Worm (Caenorhabditis elegans) whole organism, L4 larva: Measurements from ENCODE around the gene C54F6.12.

Experiments used
- D1046.2 ChIP-seq: fragments of 200-800 bp; sonication (Bioruptor generic); IDR thresholded peaks from 2 replicates; pipeline ENCODE4 v1.3.6; 2022; ENCODE audit warnings: missing genetic modification characterization, missing compliant biosample characterization
- F37D6.2 ChIP-seq: sonication (generic microtip); optimal IDR thresholded peaks from 2 replicates; lab custom pipeline; 2016; ENCODE audit warnings: mild to moderate bottlenecking, missing genetic modification characterization, missing compliant biosample characterization
- F44E2.7 ChIP-seq: fragments of 200-800 bp; sonication (Bioruptor generic); IDR thresholded peaks from 2 replicates; pipeline ENCODE4 v2.1.2; 2022; ENCODE audit warnings: missing genetic modification characterization, missing compliant biosample characterization
- T20F7.1 ChIP-seq: fragments of 200-800 bp; sonication (Bioruptor generic); optimal IDR thresholded peaks from 2 replicates; lab custom pipeline; 2018; ENCODE audit warnings: mild to moderate bottlenecking, missing genetic modification characterization, missing compliant biosample characterization
- T26A8.4 ChIP-seq: fragments of 200-800 bp; sonication (Bioruptor generic); IDR thresholded peaks from 2 replicates; pipeline ENCODE4 v1.3.6; 2022; ENCODE audit warnings: missing genetic modification characterization, missing compliant biosample characterization
- Y48G9A.11 ChIP-seq: fragments of 200-800 bp; sonication (Bioruptor generic); IDR thresholded peaks from 2 replicates; pipeline ENCODE4 v1.3.6; 2022; ENCODE audit warnings: missing genetic modification reagents, missing genetic modification characterization, missing compliant biosample characterization
- Y5F2A.4 ChIP-seq: fragments of 200-800 bp; sonication (Bioruptor generic); optimal IDR thresholded peaks from 2 replicates; lab custom pipeline; 2018; ENCODE audit warnings: mild to moderate bottlenecking, missing genetic modification characterization, missing compliant biosample characterization
- ZK546.5 ChIP-seq, 2 experiments: sonication (generic microtip); optimal IDR thresholded peaks; 2 replicates each; lab custom pipeline; 2017; ENCODE audit warnings: missing biosample characterization in 2 of 2, missing genetic modification characterization in 2 of 2
- aly-2 ChIP-seq: sonication (generic microtip); optimal IDR thresholded peaks from 2 replicates; lab custom pipeline; 2018; ENCODE audit warnings: missing biosample characterization, missing genetic modification characterization
- ama-1 ChIP-seq: fragments of 150-350 bp; optimal IDR thresholded peaks from 2 replicates; lab custom pipeline; 2014; ENCODE audit warnings: inconsistent platforms, mixed read lengths
- ceh-20 ChIP-seq: fragments of 200-800 bp; sonication (Bioruptor generic); IDR thresholded peaks from 2 replicates; pipeline ENCODE4 v1.3.6; 2022; ENCODE audit warnings: missing genetic modification reagents, missing genetic modification characterization, missing compliant biosample characterization
- ceh-28 ChIP-seq: fragments of 150-350 bp; optimal IDR thresholded peaks from 2 replicates; lab custom pipeline; 2014; ENCODE audit warnings: missing biosample characterization, missing genetic modification reagents, missing genetic modification characterization
- ceh-32 ChIP-seq: sonication (generic microtip); optimal IDR thresholded peaks from 2 replicates; lab custom pipeline; 2016; ENCODE audit warnings: mild to moderate bottlenecking, missing genetic modification characterization, missing compliant biosample characterization; ENCODE audit not compliant: poor library complexity
- ceh-82 ChIP-seq: sonication (generic microtip); optimal IDR thresholded peaks from 2 replicates; lab custom pipeline; 2017; ENCODE audit warnings: missing biosample characterization, missing genetic modification characterization
- ces-1 ChIP-seq: fragments of 150-350 bp; sonication (generic microtip); optimal IDR thresholded peaks from 4 replicates; lab custom pipeline; 2014; ENCODE audit warnings: missing biosample characterization, missing genetic modification reagents, missing genetic modification characterization
- cey-2 ChIP-seq: sonication (generic microtip); optimal IDR thresholded peaks from 3 replicates; lab custom pipeline; 2017; ENCODE audit warnings: missing genetic modification characterization, mild to moderate bottlenecking, missing compliant biosample characterization, antibody characterized with exemption, borderline replicate concordance; ENCODE audit not compliant: insufficient read depth
- dmd-6 ChIP-seq: fragments of 200-800 bp; sonication (Bioruptor generic); IDR thresholded peaks from 2 replicates; pipeline ENCODE4 v1.3.6; 2022; ENCODE audit warnings: missing genetic modification reagents, missing genetic modification characterization, missing compliant biosample characterization
- dmd-9 ChIP-seq: fragments of 200-800 bp; sonication (Bioruptor generic); IDR thresholded peaks from 2 replicates; pipeline ENCODE4 v1.3.6; 2022; ENCODE audit warnings: missing genetic modification reagents, missing genetic modification characterization, missing compliant biosample characterization
- dpl-1 ChIP-seq: fragments of 150-350 bp; optimal IDR thresholded peaks from 2 replicates; lab custom pipeline; 2014; ENCODE audit warnings: missing biosample characterization, missing genetic modification reagents, missing genetic modification characterization
- dve-1 ChIP-seq: sonication (generic microtip); optimal IDR thresholded peaks from 2 replicates; lab custom pipeline; 2017; ENCODE audit warnings: antibody characterized with exemption, mild to moderate bottlenecking, missing genetic modification characterization, missing compliant biosample characterization; ENCODE audit not compliant: insufficient read depth
- egl-27 ChIP-seq: sonication (generic microtip); optimal IDR thresholded peaks from 3 replicates; lab custom pipeline; 2017; ENCODE audit warnings: missing biosample characterization, missing genetic modification reagents, missing genetic modification characterization
- fkh-10 ChIP-seq: fragments of 150-350 bp; optimal IDR thresholded peaks from 2 replicates; lab custom pipeline; 2014; ENCODE audit warnings: missing biosample characterization, missing genetic modification reagents, missing genetic modification characterization
- gei-8 ChIP-seq: fragments of 200-800 bp; sonication (Bioruptor generic); optimal IDR thresholded peaks from 2 replicates; lab custom pipeline; 2018; ENCODE audit warnings: mild to moderate bottlenecking, missing genetic modification characterization, missing compliant biosample characterization
- hif-1 ChIP-seq, 2 experiments: sonication (generic microtip); optimal IDR thresholded peaks; 2 replicates each; lab custom pipeline; 2016 to 2017; ENCODE audit warnings: missing compliant biosample characterization in 2 of 2, missing genetic modification characterization in 2 of 2, missing genetic modification reagents in 2 of 2, missing genotype in 2 of 2, mild to moderate bottlenecking in 1 of 2
- lim-7 ChIP-seq: fragments of 200-800 bp; sonication (Bioruptor generic); IDR thresholded peaks from 2 replicates; pipeline ENCODE4 v1.3.6; 2022; ENCODE audit warnings: missing genetic modification characterization, missing compliant biosample characterization
- lin-1 ChIP-seq: fragments of 200-800 bp; sonication (Bioruptor generic); IDR thresholded peaks from 2 replicates; pipeline ENCODE4 v1.3.6; 2022; ENCODE audit warnings: missing genetic modification reagents, missing genetic modification characterization, missing compliant biosample characterization
- lin-38 ChIP-seq: fragments of 200-800 bp; sonication (Bioruptor generic); IDR thresholded peaks from 2 replicates; pipeline ENCODE4 v1.3.6; 2022; ENCODE audit warnings: missing genetic modification reagents, missing genetic modification characterization, missing compliant biosample characterization
- lin-39 ChIP-seq: fragments of 150-350 bp; optimal IDR thresholded peaks from 2 replicates; lab custom pipeline; 2014; ENCODE audit warnings: missing biosample characterization, missing genetic modification reagents, missing genetic modification characterization
- lir-3 ChIP-seq: sonication (generic microtip); optimal IDR thresholded peaks from 2 replicates; lab custom pipeline; 2016; ENCODE audit warnings: mild to moderate bottlenecking, missing genetic modification characterization, missing compliant biosample characterization
- lsy-2 ChIP-seq, 2 experiments: fragments of 150-350 bp in 1 of 2; sonication (generic microtip) in 1 of 2; optimal IDR thresholded peaks; 2 replicates each; lab custom pipeline; 2014 to 2017; ENCODE audit warnings: missing biosample characterization in 2 of 2, missing genetic modification characterization in 2 of 2
- madf-5 ChIP-seq, 2 experiments: fragments of 200-800 bp; sonication (Bioruptor generic); IDR thresholded peaks; 2 replicates each; pipeline ENCODE4 v1.3.6; 2022; ENCODE audit warnings: missing compliant biosample characterization in 2 of 2, missing genetic modification characterization in 2 of 2
- mep-1 ChIP-seq: fragments of 150-350 bp; sonication (generic microtip); optimal IDR thresholded peaks from 3 replicates; lab custom pipeline; 2014; ENCODE audit warnings: missing biosample characterization, missing genetic modification characterization
- mes-2 ChIP-seq: sonication (generic microtip); optimal IDR thresholded peaks from 2 replicates; lab custom pipeline; 2016; ENCODE audit warnings: missing genotype, mild to moderate bottlenecking, missing genetic modification characterization, missing compliant biosample characterization; ENCODE audit not compliant: poor library complexity, severe bottlenecking
- mxl-2 ChIP-seq: fragments of 200-800 bp; sonication (Bioruptor generic); conservative IDR thresholded peaks from 2 replicates; pipeline ENCODE4 v1.3.6; 2022; ENCODE audit warnings: missing genetic modification reagents, missing genetic modification characterization, missing compliant biosample characterization
- mxl-3 ChIP-seq: fragments of 200-800 bp; sonication (Bioruptor generic); optimal IDR thresholded peaks from 2 replicates; lab custom pipeline; 2018; ENCODE audit warnings: mild to moderate bottlenecking, missing genetic modification characterization, missing compliant biosample characterization
- nhr-102 ChIP-seq: sonication (generic microtip); optimal IDR thresholded peaks from 2 replicates; lab custom pipeline; 2016; ENCODE audit warnings: mild to moderate bottlenecking, missing genetic modification characterization, moderate library complexity, missing compliant biosample characterization
- nhr-111 ChIP-seq: fragments of 200-800 bp; sonication (Bioruptor generic); optimal IDR thresholded peaks from 2 replicates; lab custom pipeline; 2018; ENCODE audit warnings: mild to moderate bottlenecking, missing genetic modification characterization, missing compliant biosample characterization
- nhr-25 ChIP-seq: sonication (generic microtip); optimal IDR thresholded peaks from 2 replicates; lab custom pipeline; 2017; ENCODE audit warnings: missing genetic modification characterization, mild to moderate bottlenecking, missing compliant biosample characterization, antibody characterized with exemption, moderate library complexity, borderline replicate concordance; ENCODE audit not compliant: insufficient read depth
- nhr-28 ChIP-seq: fragments of 150-350 bp; optimal IDR thresholded peaks from 2 replicates; lab custom pipeline; 2014; ENCODE audit warnings: missing biosample characterization, missing genetic modification characterization
- nhr-42 ChIP-seq: fragments of 200-800 bp; sonication (Bioruptor generic); IDR thresholded peaks from 2 replicates; pipeline ENCODE4 v1.3.6; 2022; ENCODE audit warnings: missing genetic modification characterization, missing compliant biosample characterization
- nhr-48 ChIP-seq: sonication (generic microtip); optimal IDR thresholded peaks from 2 replicates; lab custom pipeline; 2016; ENCODE audit warnings: mild to moderate bottlenecking, missing genetic modification characterization, missing compliant biosample characterization
- nhr-76 ChIP-seq: fragments of 150-350 bp; optimal IDR thresholded peaks from 2 replicates; lab custom pipeline; 2014; ENCODE audit warnings: missing biosample characterization, missing genetic modification characterization
- pha-4 ChIP-seq, 2 experiments: fragments of 150-350 bp in 1 of 2; fragments of 200-800 bp in 1 of 2; sonication (Bioruptor generic) in 1 of 2; IDR thresholded peaks in 1 of 2; optimal IDR thresholded peaks in 1 of 2; 2 replicates each; pipeline versions ENCODE4 v1.3.6 to Lab custom; 2014 to 2022; ENCODE audit warnings: missing genetic modification characterization in 2 of 2, missing genetic modification reagents in 2 of 2, missing biosample characterization in 1 of 2, missing compliant biosample characterization in 1 of 2
- php-3 ChIP-seq: fragments of 200-800 bp; sonication (Bioruptor generic); IDR thresholded peaks from 2 replicates; pipeline ENCODE4 v1.3.6; 2022; ENCODE audit warnings: missing genetic modification reagents, missing genetic modification characterization, missing compliant biosample characterization
- saeg-2 ChIP-seq: fragments of 200-800 bp; sonication (Bioruptor generic); IDR thresholded peaks from 2 replicates; pipeline ENCODE4 v1.3.6; 2022; ENCODE audit warnings: missing genetic modification reagents, missing genetic modification characterization, missing compliant biosample characterization
- spr-3 ChIP-seq: fragments of 200-800 bp; sonication (Bioruptor generic); optimal IDR thresholded peaks from 2 replicates; lab custom pipeline; 2018; ENCODE audit warnings: mild to moderate bottlenecking, missing genetic modification characterization, missing compliant biosample characterization
- unc-130 ChIP-seq: sonication (generic microtip); optimal IDR thresholded peaks from 2 replicates; lab custom pipeline; 2016; ENCODE audit warnings: missing genetic modification reagents, missing genetic modification characterization, missing compliant biosample characterization
- vab-7 ChIP-seq: fragments of 200-800 bp; sonication (Bioruptor generic); IDR thresholded peaks from 2 replicates; pipeline ENCODE4 v1.3.6; 2022; ENCODE audit warnings: missing genetic modification reagents, missing genetic modification characterization, missing compliant biosample characterization
- zip-11 ChIP-seq: fragments of 200-800 bp; sonication (Bioruptor generic); IDR thresholded peaks from 2 replicates; pipeline ENCODE4 v1.3.6; 2022; ENCODE audit warnings: missing genetic modification characterization, missing compliant biosample characterization
- ztf-7 ChIP-seq: fragments of 150-350 bp; optimal IDR thresholded peaks from 2 replicates; lab custom pipeline; 2014; ENCODE audit warnings: missing biosample characterization, missing genetic modification characterization

The C54F6.12 gene

DNA sequence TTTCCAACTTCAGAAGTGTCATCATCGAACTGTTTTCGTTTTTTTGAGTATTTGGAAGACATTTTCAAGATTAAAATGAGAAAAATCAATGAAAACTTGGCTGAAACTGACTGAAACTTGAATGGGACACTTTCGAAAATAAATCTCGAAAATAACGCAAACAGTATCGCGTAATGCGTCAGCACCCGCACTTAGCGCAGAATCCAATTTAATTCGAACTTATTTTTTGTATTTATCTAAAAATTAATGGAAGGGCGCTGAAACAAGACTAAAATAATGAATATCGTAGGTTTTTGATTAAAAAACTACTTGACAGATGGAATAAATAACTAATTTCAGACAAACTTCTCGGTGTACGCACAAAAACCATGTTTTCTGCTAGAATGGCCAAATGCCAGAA is 37.6 kb upstream of the C54F6.12 start, which contains the start of the genes snu-66 and ints-9:
Gene snu-66, minus strand, starts transcription at position 108 of the 400 bp plus-strand sequence.
Gene ints-9, plus strand, starts transcription at position 240 of the 400 bp plus-strand sequence.
- no peak for TF ChIP-seq aly-2 (tag; lab: Kevin White, UChicago)
- no peak for TF ChIP-seq unc-130 (GFP tag; lab: Kevin White, UChicago)
- no peak for TF ChIP-seq nhr-28
- no peak for TF ChIP-seq mxl-3
- TF ChIP-seq lin-39, result no peak
- no peak for TF ChIP-seq F44E2.7 (GFP tag; lab: Robert Waterston, UW)
- peak; percentile 62 for TF ChIP-seq mep-1 (tag; lab: Kevin White, UChicago)
- no peak for TF ChIP-seq D1046.2 (GFP tag; lab: Robert Waterston, UW)
- TF ChIP-seq nhr-25 (tag; lab: Kevin White, UChicago), result no peak
- TF ChIP-seq mxl-2 (GFP tag; lab: Robert Waterston, UW), result no peak
- peak; percentile 52 for TF ChIP-seq dve-1 (tag; lab: Kevin White, UChicago)
- TF ChIP-seq egl-27, result no peak
- TF ChIP-seq madf-5 (GFP tag; IDR thresholded peaks at IDR 0.05; lab: Robert Waterston, UW), result no peak
- no peak for TF ChIP-seq ztf-7 (tag; lab: Kevin White, UChicago)
- no peak for TF ChIP-seq nhr-111 (GFP tag; lab: Kevin White, UChicago)
- TF ChIP-seq nhr-102 (tag; lab: Kevin White, UChicago), result peak; percentile 16
- TF ChIP-seq mes-2 (tag; lab: Kevin White, UChicago), result peak; percentile 81
- TF ChIP-seq nhr-76 (tag; lab: Kevin White, UChicago), result no peak
- peak; percentile 78 for TF ChIP-seq dpl-1 (GFP tag; lab: Kevin White, UChicago)
- no peak for TF ChIP-seq Y5F2A.4 (GFP tag; lab: Kevin White, UChicago)
- peak in 1 of 2 experiments; percentile 86 for TF ChIP-seq lsy-2 (tag; optimal IDR thresholded peaks at IDR 0.05; lab: Kevin White, UChicago)
- TF ChIP-seq vab-7 (GFP tag; lab: Robert Waterston, UW), result no peak
- no peak for TF ChIP-seq Y48G9A.11 (GFP tag; lab: Robert Waterston, UW)
- TF ChIP-seq saeg-2 (GFP tag; lab: Robert Waterston, UW), result no peak
- no peak for TF ChIP-seq ZK546.5 (tag; optimal IDR thresholded peaks at IDR 0.05; lab: Kevin White, UChicago)
- TF ChIP-seq ama-1 (lab: Kevin White, UChicago), result no peak
- no peak for TF ChIP-seq ceh-32 (tag; lab: Kevin White, UChicago)
- TF ChIP-seq dmd-9 (GFP tag; lab: Robert Waterston, UW), result 0 out of 2 replicates have a peak, but pooled peaks have one; percentile 48
- TF ChIP-seq ces-1 (GFP tag; lab: Kevin White, UChicago), result no peak
- no peak for TF ChIP-seq zip-11 (GFP tag; lab: Robert Waterston, UW)
- no peak for TF ChIP-seq ceh-82
- TF ChIP-seq spr-3 (GFP tag; lab: Kevin White, UChicago), result no peak
- no peak for TF ChIP-seq lir-3
- no peak for TF ChIP-seq nhr-42 (GFP tag; lab: Robert Waterston, UW)
- no peak for TF ChIP-seq ceh-20 (GFP tag; lab: Robert Waterston, UW)
- no peak for TF ChIP-seq F37D6.2
- 0 out of 2 replicates have a peak, but pooled peaks have one; percentile 21 for TF ChIP-seq dmd-6
- TF ChIP-seq fkh-10 (GFP tag; lab: Kevin White, UChicago), result no peak
- peak; percentile 8 for TF ChIP-seq nhr-48 (tag; lab: Kevin White, UChicago)
- TF ChIP-seq ceh-28, result no peak
- no peak for TF ChIP-seq lim-7 (GFP tag; lab: Robert Waterston, UW)
- TF ChIP-seq hif-1 (tag; optimal IDR thresholded peaks at IDR 0.05; lab: Kevin White, UChicago), result no peak
- peak; percentile 85 for TF ChIP-seq lin-38 (GFP tag; lab: Robert Waterston, UW)
- no peak for TF ChIP-seq pha-4 (GFP tag; IDR thresholded peaks at IDR 0.05; lab: Robert Waterston, UW)
- TF ChIP-seq pha-4 (tag; optimal IDR thresholded peaks at IDR 0.05; lab: Kevin White, UChicago), result no peak
- TF ChIP-seq T26A8.4 (GFP tag; lab: Robert Waterston, UW), result peak; percentile 21; the same call in 1 of the 2 replicates
- TF ChIP-seq php-3 (GFP tag; lab: Robert Waterston, UW), result no peak
- TF ChIP-seq cey-2 (tag; lab: Kevin White, UChicago), result no peak
- TF ChIP-seq lin-1 (GFP tag; lab: Robert Waterston, UW), result no peak
- TF ChIP-seq gei-8 (GFP tag; lab: Kevin White, UChicago), result no peak
- TF ChIP-seq T20F7.1 (GFP tag; lab: Kevin White, UChicago), result no peak
